Worm (Caenorhabditis elegans): ENCODE data around the gene tag-65.

- no peak for TF ChIP-seq nhr-76 (tag; optimal IDR thresholded peaks at IDR 0.05)
- no peak for TF ChIP-seq pha-4 (tag; optimal IDR thresholded peaks at IDR 0.05)
- no peak for TF ChIP-seq tbx-8 (GFP tag; optimal IDR thresholded peaks at IDR 0.05)
- no peak for TF ChIP-seq zip-8 (tag; optimal IDR thresholded peaks at IDR 0.05)
- TF ChIP-seq elt-1 (tag; optimal IDR thresholded peaks at IDR 0.05; ENCODE audit: borderline replicate concordance, insufficient read depth): no peak
- no peak for TF ChIP-seq lin-13 (tag; optimal IDR thresholded peaks at IDR 0.05)
- no peak for TF ChIP-seq nhr-12 (tag; optimal IDR thresholded peaks at IDR 0.05)
- no peak for TF ChIP-seq lsy-2 (tag; optimal IDR thresholded peaks at IDR 0.05)
- TF ChIP-seq unc-39 (tag; optimal IDR thresholded peaks at IDR 0.05): no peak
- no peak for TF ChIP-seq unc-62 (GFP tag; optimal IDR thresholded peaks at IDR 0.05)
These were observed 25.6 kb upstream of the tag-65 start, which contains the start of gene T01D3.3 for ce11 chrV:13703960-13704359.
